Fruit fly (Drosophila melanogaster): ENCODE data around the gene IPIP.

Gene IPIP

dm6 chr2L:6037830-6038229 is 10.0 kb upstream of the IPIP start, which contains the start of the genes CG9117 and CG31643 (continued):
- TF ChIP-seq CG11762 (GFP tag; optimal IDR thresholded peaks at IDR 0.05; ENCODE audit: insufficient read depth) (peak; percentile 18), CG6808 (GFP tag; optimal IDR thresholded peaks at IDR 0.05) (peak; percentile 39), CG32006 (GFP tag; optimal IDR thresholded peaks at IDR 0.05) (no peak), cyc (GFP tag; optimal IDR thresholded peaks at IDR 0.05) (peak; percentile 67), Hr38 (GFP tag; optimal IDR thresholded peaks at IDR 0.05) (no peak), Sox14 (GFP tag; optimal IDR thresholded peaks at IDR 0.05) (peak; percentile 72), salr (GFP tag; optimal IDR thresholded peaks at IDR 0.05) (no peak), Sox15 (GFP tag; optimal IDR thresholded peaks at IDR 0.05) (peak; percentile 26), pdm3 (GFP tag; optimal IDR thresholded peaks at IDR 0.05) (no peak)

- TF ChIP-seq svp (GFP tag) (peak; percentile 99), Hr39 (GFP tag; optimal IDR thresholded peaks at IDR 0.05) (no peak)
These were observed 2.3 kb upstream of the IPIP start for dm6 chr2L:6045484-6045883.

dm6 chr2L:6045972-6046718 is 1.7 kb upstream of the IPIP start, which contains the start of gene Pfas:
TSS of gene Pfas (minus strand) at chr2L:6046050.
- TF ChIP-seq CG8119 (GFP tag; IDR thresholded peaks at IDR 0.05), result no peak
- no peak for TF ChIP-seq CG10631 (GFP tag; optimal IDR thresholded peaks at IDR 0.05)
- TF ChIP-seq CG6854 (GFP tag; optimal IDR thresholded peaks at IDR 0.05), result peak; percentile 26
- TF ChIP-seq Eip78C (GFP tag), result peak; percentile 90
- peak; percentile 50 for TF ChIP-seq CG1621 (tag; optimal IDR thresholded peaks at IDR 0.05)
- TF ChIP-seq Lpt (GFP tag; optimal IDR thresholded peaks at IDR 0.05), result peak; percentile 8
- TF ChIP-seq dsx (GFP tag; optimal IDR thresholded peaks at IDR 0.05; ENCODE audit: poor library complexity, severe bottlenecking), result no peak
- peak; percentile 59 for TF ChIP-seq CG3032 (tag; optimal IDR thresholded peaks at IDR 0.05)
- no peak for TF ChIP-seq Eip93F (GFP tag; optimal IDR thresholded peaks at IDR 0.05)
- no peak for TF ChIP-seq Ets21C (GFP tag; optimal IDR thresholded peaks at IDR 0.05)
- TF ChIP-seq topi (GFP tag; optimal IDR thresholded peaks at IDR 0.05), result peak; percentile 67
- peak; percentile 70 for TF ChIP-seq lz (GFP tag; optimal IDR thresholded peaks at IDR 0.05)
- TF ChIP-seq dac (GFP tag; optimal IDR thresholded peaks at IDR 0.05), result no peak
- TF ChIP-seq net (GFP tag; optimal IDR thresholded peaks at IDR 0.05), result peak; percentile 51
- TF ChIP-seq Sox102F (GFP tag; optimal IDR thresholded peaks at IDR 0.05), result peak; percentile 71
- peak; percentile 66 for TF ChIP-seq CG3919 (GFP tag; optimal IDR thresholded peaks at IDR 0.05)
- peak; percentile 57 for TF ChIP-seq Hr39 (GFP tag; optimal IDR thresholded peaks at IDR 0.05)
- TF ChIP-seq achi (GFP tag; optimal IDR thresholded peaks at IDR 0.05), result peak; percentile 25
- no peak for TF ChIP-seq CG16779 (tag; optimal IDR thresholded peaks at IDR 0.05)
- TF ChIP-seq CG9139 (GFP tag; optimal IDR thresholded peaks at IDR 0.05), result no peak
- peak; percentile 49; the same call in 2 of the 3 replicates for TF ChIP-seq eg (GFP tag; IDR thresholded peaks at IDR 0.05)
- TF ChIP-seq CG8319 (GFP tag; optimal IDR thresholded peaks at IDR 0.05), result no peak
- TF ChIP-seq CG32006 (GFP tag; optimal IDR thresholded peaks at IDR 0.05), result peak; percentile 54
- no peak for TF ChIP-seq spab (GFP tag; optimal IDR thresholded peaks at IDR 0.05)
- peak; percentile 32 for TF ChIP-seq Blimp-1 (GFP tag; optimal IDR thresholded peaks at IDR 0.05)
- TF ChIP-seq pdm3 (GFP tag; optimal IDR thresholded peaks at IDR 0.05), result no peak
- peak; percentile 76 for TF ChIP-seq CG6808 (GFP tag; optimal IDR thresholded peaks at IDR 0.05)
- TF ChIP-seq CG31627 (GFP tag; optimal IDR thresholded peaks at IDR 0.05), result peak; percentile 63
- no peak for TF ChIP-seq svp (GFP tag)
- no peak for TF ChIP-seq fd85E (GFP tag; optimal IDR thresholded peaks at IDR 0.05)
- TF ChIP-seq Hr4 (GFP tag; optimal IDR thresholded peaks at IDR 0.05), result no peak
- peak; percentile 64 for TF ChIP-seq acj6 (GFP tag; optimal IDR thresholded peaks at IDR 0.05)
- TF ChIP-seq CG10669 (GFP tag; optimal IDR thresholded peaks at IDR 0.05), result no peak
- peak; percentile 1 for TF ChIP-seq CG8632 (GFP tag; optimal IDR thresholded peaks at IDR 0.05)
- no peak for TF ChIP-seq Met (GFP tag; optimal IDR thresholded peaks at IDR 0.05)
- peak in 1 of 2 experiments; percentile 43 for TF ChIP-seq ss (GFP tag; optimal IDR thresholded peaks at IDR 0.05)
- TF ChIP-seq CG11762 (GFP tag; optimal IDR thresholded peaks at IDR 0.05; ENCODE audit: insufficient read depth), result no peak
- no peak for TF ChIP-seq Smox (GFP tag; optimal IDR thresholded peaks at IDR 0.05)
- no peak for TF ChIP-seq CG11902 (GFP tag; optimal IDR thresholded peaks at IDR 0.05)
- TF ChIP-seq fd59A (GFP tag; optimal IDR thresholded peaks at IDR 0.05), result peak; percentile 42
- TF ChIP-seq OdsH (GFP tag; optimal IDR thresholded peaks at IDR 0.05), result no peak
